Fruit fly (Drosophila melanogaster): Measurements from ENCODE around the gene Ndc1.

Ndc1 gene

dm6 chr3R:23927429-23927828, 3.2 kb downstream of the Ndc1 start, which contains the start of gene CG13601 (continued):
- TF ChIP-seq CG4820 (GFP tag; optimal IDR thresholded peaks at IDR 0.05) (peak; percentile 13), CG30020 (tag; optimal IDR thresholded peaks at IDR 0.05) (peak; percentile 16), CG6683 (GFP tag; optimal IDR thresholded peaks at IDR 0.05) (no peak), CG15696 (tag; optimal IDR thresholded peaks at IDR 0.05) (no peak), CG10366 (GFP tag; IDR thresholded peaks at IDR 0.05) (peak; percentile 20; the same call in 1 of the 2 replicates), CoRest (tag; optimal IDR thresholded peaks at IDR 0.05) (peak; percentile 33), CG31388 (GFP tag; optimal IDR thresholded peaks at IDR 0.05) (no peak), sqz (GFP tag; optimal IDR thresholded peaks at IDR 0.05) (peak; percentile 43), CG2120 (GFP tag; optimal IDR thresholded peaks at IDR 0.05) (peak; percentile 55), Nf-YC (tag; optimal IDR thresholded peaks at IDR 0.05) (peak; percentile 24), unc-4 (GFP tag; IDR thresholded peaks at IDR 0.05; ENCODE audit: partially characterized antibody) (peak; percentile 87), CG13424 (tag; optimal IDR thresholded peaks at IDR 0.05) (peak; percentile 47), CG17186 (GFP tag; optimal IDR thresholded peaks at IDR 0.05) (peak; percentile 89), CG2129 (GFP tag; IDR thresholded peaks at IDR 0.05; ENCODE audit: partially characterized antibody) (peak; percentile 32; the same call in 1 of the 2 replicates), lmd (GFP tag; IDR thresholded peaks at IDR 0.05) (peak; percentile 48; the same call in 1 of the 2 replicates), chinmo (GFP tag; IDR thresholded peaks at IDR 0.05; ENCODE audit: partially characterized antibody) (peak; percentile 84; the same call in 1 of the 4 replicates), CG14965 (GFP tag; optimal IDR thresholded peaks at IDR 0.05; ENCODE audit: borderline replicate concordance) (no peak), onecut (GFP tag; IDR thresholded peaks at IDR 0.05) (no peak), CG11456 (GFP tag; IDR thresholded peaks at IDR 0.05) (peak; percentile 64; the same call in 2 of the 3 replicates), CG30403 (GFP tag; optimal IDR thresholded peaks at IDR 0.05) (peak; percentile 49), CG13894 (tag; optimal IDR thresholded peaks at IDR 0.05) (peak; percentile 45), MESR4 (GFP tag; optimal IDR thresholded peaks at IDR 0.05) (peak; percentile 81), Bdp1 (GFP tag; optimal IDR thresholded peaks at IDR 0.05) (no peak), CG14710 (tag; optimal IDR thresholded peaks at IDR 0.05) (peak; percentile 37), Bgb (GFP tag; IDR thresholded peaks at IDR 0.05; ENCODE audit: partially characterized antibody) (peak; percentile 79), dati (GFP tag; IDR thresholded peaks at IDR 0.05) (no peak), CG15601 (tag; optimal IDR thresholded peaks at IDR 0.05) (no peak), Scr (GFP tag; IDR thresholded peaks at IDR 0.05; ENCODE audit: partially characterized antibody) (peak; percentile 84), CG7987 (GFP tag; optimal IDR thresholded peaks at IDR 0.05) (no peak), nmo (GFP tag; optimal IDR thresholded peaks at IDR 0.05) (peak; percentile 33), CG11085 (GFP tag; IDR thresholded peaks at IDR 0.05) (no peak), Opbp (GFP tag; IDR thresholded peaks at IDR 0.05; ENCODE audit: partially characterized antibody) (peak; percentile 80; the same call in 2 of the 3 replicates), CG10267 (tag; optimal IDR thresholded peaks at IDR 0.05) (peak; percentile 33), tap (tag; optimal IDR thresholded peaks at IDR 0.05) (no peak), Aef1 (GFP tag; IDR thresholded peaks at IDR 0.05) (0 out of 3 replicates have a peak, but pooled peaks have one; percentile 42), pb (GFP tag; optimal IDR thresholded peaks at IDR 0.05) (no peak), bbx (GFP tag; IDR thresholded peaks at IDR 0.05; ENCODE audit: partially characterized antibody) (peak; percentile 83), bowl (GFP tag; IDR thresholded peaks at IDR 0.05) (no peak), CG4730 (GFP tag; IDR thresholded peaks at IDR 0.05) (peak; percentile 27; the same call in 1 of the 2 replicates), stwl (tag; optimal IDR thresholded peaks at IDR 0.05) (peak; percentile 30), Dad (GFP tag; optimal IDR thresholded peaks at IDR 0.05) (peak; percentile 15), Chrac-16 (GFP tag; optimal IDR thresholded peaks at IDR 0.05) (peak; percentile 39), Hr39 (optimal IDR thresholded peaks at IDR 0.05) (no peak), ato (GFP tag; IDR thresholded peaks at IDR 0.05; ENCODE audit: partially characterized antibody) (peak; percentile 40; the same call in 1 of the 2 replicates), CG16863 (GFP tag; optimal IDR thresholded peaks at IDR 0.05) (no peak), CG5245 (GFP tag; optimal IDR thresholded peaks at IDR 0.05) (no peak), CG34224 (GFP tag; IDR thresholded peaks at IDR 0.05; ENCODE audit: partially characterized antibody) (peak; percentile 83), bcd (GFP tag; optimal IDR thresholded peaks at IDR 0.05) (no peak), CG7839 (tag; optimal IDR thresholded peaks at IDR 0.05) (peak; percentile 13)
